Worm (Caenorhabditis elegans) whole organism, L3 larva: ENCODE data around the gene best-2.

ENCODE experiments used
- R02D3.7 ChIP-seq: fragments of 150-350 bp; optimal IDR thresholded peaks from 2 replicates; lab custom pipeline; 2014; ENCODE audit warnings: missing biosample characterization, missing genetic modification characterization
- ZK546.5 ChIP-seq: sonication (generic microtip); optimal IDR thresholded peaks from 2 replicates; lab custom pipeline; 2017; ENCODE audit warnings: missing biosample characterization, missing genetic modification characterization
- aly-2 ChIP-seq: fragments of 150-350 bp; optimal IDR thresholded peaks from 2 replicates; lab custom pipeline; 2014; ENCODE audit warnings: missing biosample characterization, missing genetic modification characterization
- ceh-16 ChIP-seq: sonication (generic microtip); optimal IDR thresholded peaks from 2 replicates; lab custom pipeline; 2017; ENCODE audit warnings: missing biosample characterization, missing genetic modification characterization
- ceh-28 ChIP-seq: fragments of 150-350 bp; optimal IDR thresholded peaks from 2 replicates; lab custom pipeline; 2014; ENCODE audit warnings: missing biosample characterization, missing genetic modification reagents, missing genetic modification characterization
- daf-12 ChIP-seq: fragments of 150-350 bp; optimal IDR thresholded peaks from 2 replicates; lab custom pipeline; 2014; ENCODE audit warnings: missing biosample characterization, missing genetic modification reagents, missing genetic modification characterization
- egl-27 ChIP-seq: sonication (generic microtip); optimal IDR thresholded peaks from 4 replicates; lab custom pipeline; 2017; ENCODE audit warnings: missing biosample characterization, missing genetic modification reagents, missing genetic modification characterization
- egl-5 ChIP-seq: fragments of 150-350 bp; optimal IDR thresholded peaks from 2 replicates; lab custom pipeline; 2017; ENCODE audit warnings: missing biosample characterization, missing genetic modification reagents, missing genetic modification characterization, inconsistent platforms
- elt-3 ChIP-seq, 3 experiments: fragments of 150-350 bp in 1 of 3; sonication (generic microtip) in 2 of 3; optimal IDR thresholded peaks; 2 replicates in 2 of 3; 4 replicates in 1 of 3; lab custom pipeline; 2014 to 2017; ENCODE audit warnings: missing biosample characterization in 3 of 3, missing genetic modification characterization in 3 of 3
- fkh-10 ChIP-seq: sonication (generic microtip); optimal IDR thresholded peaks from 2 replicates; lab custom pipeline; 2017; ENCODE audit warnings: missing biosample characterization, missing genetic modification reagents, missing genetic modification characterization
- fkh-2 ChIP-seq: fragments of 150-350 bp; optimal IDR thresholded peaks from 2 replicates; lab custom pipeline; 2014; ENCODE audit warnings: missing biosample characterization, missing genetic modification reagents, missing genetic modification characterization
- fos-1 ChIP-seq: fragments of 150-350 bp; optimal IDR thresholded peaks from 2 replicates; lab custom pipeline; 2014; ENCODE audit warnings: missing biosample characterization, missing genetic modification characterization
- hmg-11 ChIP-seq: sonication (generic microtip); optimal IDR thresholded peaks from 2 replicates; lab custom pipeline; 2016; ENCODE audit warnings: missing genetic modification characterization, missing compliant biosample characterization
- lin-39 ChIP-seq: fragments of 150-350 bp; optimal IDR thresholded peaks from 2 replicates; lab custom pipeline; 2018; ENCODE audit warnings: missing biosample characterization, missing genetic modification reagents, missing genetic modification characterization
- mdl-1 ChIP-seq: fragments of 150-350 bp; optimal IDR thresholded peaks from 2 replicates; lab custom pipeline; 2014; ENCODE audit warnings: missing biosample characterization, missing genetic modification characterization
- mml-1 ChIP-seq: fragments of 150-350 bp; sonication (generic microtip); optimal IDR thresholded peaks from 3 replicates; lab custom pipeline; 2014; ENCODE audit warnings: missing biosample characterization, missing genetic modification characterization
- nfya-1 ChIP-seq: sonication (generic microtip); optimal IDR thresholded peaks from 2 replicates; lab custom pipeline; 2017; ENCODE audit warnings: missing genetic modification characterization, mild to moderate bottlenecking, missing compliant biosample characterization, antibody characterized with exemption, moderate library complexity; ENCODE audit not compliant: insufficient read depth
- nhr-23 ChIP-seq: fragments of 150-350 bp; optimal IDR thresholded peaks from 2 replicates; lab custom pipeline; 2014; ENCODE audit warnings: missing biosample characterization, missing genetic modification reagents, missing genetic modification characterization
- nhr-237 ChIP-seq: fragments of 150-350 bp; optimal IDR thresholded peaks from 2 replicates; lab custom pipeline; 2014; ENCODE audit warnings: missing biosample characterization, missing genetic modification characterization
- nhr-25 ChIP-seq: sonication (generic microtip); optimal IDR thresholded peaks from 2 replicates; lab custom pipeline; 2017; ENCODE audit warnings: missing biosample characterization, missing genetic modification characterization
- nhr-28 ChIP-seq: fragments of 150-350 bp; optimal IDR thresholded peaks from 2 replicates; lab custom pipeline; 2014; ENCODE audit warnings: missing biosample characterization, missing genetic modification characterization
- nhr-43 ChIP-seq: sonication (generic microtip); optimal IDR thresholded peaks from 2 replicates; lab custom pipeline; 2016; ENCODE audit warnings: mild to moderate bottlenecking, missing genetic modification characterization, missing compliant biosample characterization; ENCODE audit not compliant: poor library complexity, severe bottlenecking
- nhr-67 ChIP-seq: fragments of 150-350 bp; optimal IDR thresholded peaks from 2 replicates; lab custom pipeline; 2014; ENCODE audit warnings: missing biosample characterization, missing genetic modification characterization
- nhr-76 ChIP-seq: fragments of 150-350 bp; sonication (generic microtip); optimal IDR thresholded peaks from 5 replicates; lab custom pipeline; 2014; ENCODE audit warnings: missing biosample characterization, missing genetic modification characterization
- pha-4 ChIP-seq: fragments of 150-350 bp; optimal IDR thresholded peaks from 2 replicates; lab custom pipeline; 2014; ENCODE audit warnings: missing biosample characterization, missing genetic modification reagents, missing genetic modification characterization
- sea-2 ChIP-seq: fragments of 150-350 bp; sonication (generic microtip); optimal IDR thresholded peaks from 4 replicates; lab custom pipeline; 2014; ENCODE audit warnings: missing biosample characterization, missing genetic modification reagents, missing genetic modification characterization
- snpc-4 ChIP-seq: fragments of 150-350 bp; optimal IDR thresholded peaks from 2 replicates; lab custom pipeline; 2014; ENCODE audit warnings: missing biosample characterization, missing genetic modification characterization
- tbx-2 ChIP-seq: sonication (generic microtip); optimal IDR thresholded peaks from 2 replicates; lab custom pipeline; 2016; ENCODE audit warnings: mild to moderate bottlenecking, missing genetic modification characterization, missing compliant biosample characterization
- unc-62 ChIP-seq: fragments of 150-350 bp; sonication (generic microtip); optimal IDR thresholded peaks from 4 replicates; lab custom pipeline; 2014; ENCODE audit warnings: missing biosample characterization, missing genetic modification reagents, missing genetic modification characterization
- zag-1 ChIP-seq: fragments of 150-350 bp; optimal IDR thresholded peaks from 2 replicates; lab custom pipeline; 2014; ENCODE audit warnings: missing biosample characterization, missing genetic modification characterization
- ztf-11 ChIP-seq: fragments of 150-350 bp; optimal IDR thresholded peaks from 2 replicates; lab custom pipeline; 2014; ENCODE audit warnings: missing biosample characterization, missing genetic modification characterization
- ztf-4 ChIP-seq: fragments of 150-350 bp; optimal IDR thresholded peaks from 2 replicates; lab custom pipeline; 2014; ENCODE audit warnings: missing biosample characterization, missing genetic modification characterization

The best-2 gene

DNA sequence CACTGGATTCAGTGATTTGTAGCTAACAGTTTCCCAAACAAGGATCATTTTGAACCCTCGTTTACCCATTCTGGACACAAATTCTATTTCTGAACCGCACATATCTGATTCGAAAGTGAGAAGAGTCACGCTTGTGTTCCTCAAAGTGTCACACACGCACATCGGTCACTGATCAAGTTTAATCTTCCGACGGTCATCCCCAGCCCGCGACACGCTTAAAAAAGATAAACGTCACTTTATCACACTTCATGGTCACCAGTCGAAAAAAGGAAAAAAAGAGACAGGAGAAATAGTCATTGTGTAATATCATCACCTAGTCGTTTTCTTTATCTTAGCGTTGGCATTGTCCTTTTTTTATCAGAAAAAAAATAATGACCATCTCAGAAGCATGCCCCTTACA is 35.2 kb downstream of the best-2 start:
- TF ChIP-seq nhr-23 (tag; lab: Kevin White, UChicago) (peak; percentile 39), nhr-43 (tag; lab: Kevin White, UChicago) (peak; percentile 91), zag-1 (tag; lab: Kevin White, UChicago) (no peak), sea-2 (GFP tag; lab: Kevin White, UChicago) (no peak), egl-5 (tag; lab: Kevin White, UChicago) (no peak), nhr-25 (tag; lab: Kevin White, UChicago) (peak; percentile 81)

ce11 chrIV:13076620-13077019 is 36.3 kb downstream of the best-2 start, which contains the start of gene C39E9.7:
TSS of gene C39E9.7 (minus strand) at chrIV:13076720.
- no peak for TF ChIP-seq fkh-10 (GFP tag; lab: Kevin White, UChicago)
- TF ChIP-seq elt-3 (tag; optimal IDR thresholded peaks at IDR 0.05; lab: Kevin White, UChicago) = no peak
- TF ChIP-seq egl-27 (tag; lab: Kevin White, UChicago) = no peak
- TF ChIP-seq fos-1 (tag; lab: Kevin White, UChicago) = no peak
- TF ChIP-seq nhr-28 (tag; lab: Kevin White, UChicago) = no peak
- TF ChIP-seq mdl-1 (tag; lab: Kevin White, UChicago) = no peak

- TF ChIP-seq nhr-25 (tag; lab: Kevin White, UChicago) = peak; percentile 17
- TF ChIP-seq nhr-43 (tag; lab: Kevin White, UChicago) = peak; percentile 63
- TF ChIP-seq nhr-23 (tag; lab: Kevin White, UChicago) = peak; percentile 51
- TF ChIP-seq R02D3.7 (tag; lab: Kevin White, UChicago) = no peak
- TF ChIP-seq nhr-28 (tag; lab: Kevin White, UChicago) = no peak
- TF ChIP-seq elt-3 (tag; optimal IDR thresholded peaks at IDR 0.05; lab: Kevin White, UChicago) = peak in 2 of 3 experiments; percentile 43 to 47
These were observed 37.1 kb downstream of the best-2 start for ce11 chrIV:13075625-13076252.

- TF ChIP-seq pha-4 = no peak
- TF ChIP-seq ceh-16 = no peak
- no peak for TF ChIP-seq mml-1 (tag; lab: Kevin White, UChicago)
- no peak for TF ChIP-seq snpc-4 (tag; lab: Kevin White, UChicago)
- no peak for TF ChIP-seq nhr-67 (tag; lab: Kevin White, UChicago)
- TF ChIP-seq sea-2 (GFP tag; lab: Kevin White, UChicago) = no peak
- no peak for TF ChIP-seq nhr-237 (tag; lab: Kevin White, UChicago)
- TF ChIP-seq ceh-28 (tag; lab: Kevin White, UChicago) = no peak
- TF ChIP-seq nhr-43 (tag; lab: Kevin White, UChicago) = no peak
- no peak for TF ChIP-seq nhr-28 (tag; lab: Kevin White, UChicago)
- no peak for TF ChIP-seq unc-62 (GFP tag; lab: Kevin White, UChicago)
- TF ChIP-seq fkh-2 (tag; lab: Kevin White, UChicago) = no peak
- no peak for TF ChIP-seq fos-1 (tag; lab: Kevin White, UChicago)
- TF ChIP-seq tbx-2 (tag; lab: Kevin White, UChicago) = no peak
- TF ChIP-seq nhr-76 (tag; lab: Kevin White, UChicago) = no peak
- no peak for TF ChIP-seq hmg-11 (tag; lab: Kevin White, UChicago)
These were observed 41.4 kb downstream of the best-2 start, which contains the start of gene scl-8 for ce11 chrIV:13071445-13071844. TSS of gene scl-8 (plus strand) at chrIV:13071745.

DNA sequence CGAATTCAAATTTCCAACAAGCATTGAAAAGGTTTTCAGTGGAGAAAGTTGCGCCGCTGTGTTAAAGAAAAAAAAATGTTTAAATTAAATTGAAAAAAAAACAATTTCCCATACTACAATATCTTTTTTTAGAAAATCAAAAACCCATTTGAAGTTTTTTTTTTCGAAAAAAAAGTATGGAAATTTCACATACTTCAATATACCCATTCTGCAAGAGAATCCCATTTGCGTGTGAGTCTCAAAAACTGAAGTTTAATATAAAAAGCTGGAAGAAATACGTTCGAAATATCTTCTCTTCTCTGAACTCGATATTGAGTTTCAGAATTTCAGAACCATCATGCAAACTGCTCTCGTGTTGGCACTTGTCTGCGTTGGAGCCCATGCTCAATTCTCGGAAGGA is 42.7 kb downstream of the best-2 start, which contains the start of gene scl-7:
scl-7 (plus strand) TSS at position 301 of the 400 bp plus-strand sequence.
- no peak for TF ChIP-seq zag-1 (tag; lab: Kevin White, UChicago)
- no peak for TF ChIP-seq ztf-11 (tag; lab: Kevin White, UChicago)
- no peak for TF ChIP-seq ztf-4 (tag; lab: Kevin White, UChicago)
- no peak for TF ChIP-seq daf-12
- TF ChIP-seq ZK546.5 (tag; lab: Kevin White, UChicago) = no peak
- TF ChIP-seq aly-2 (tag; lab: Kevin White, UChicago) = no peak
- no peak for TF ChIP-seq fos-1 (tag; lab: Kevin White, UChicago)
- TF ChIP-seq tbx-2 (tag; lab: Kevin White, UChicago) = no peak
- TF ChIP-seq nhr-237 (tag; lab: Kevin White, UChicago) = no peak
- TF ChIP-seq lin-39 (tag; lab: Kevin White, UChicago) = no peak
- TF ChIP-seq nfya-1 (tag; lab: Kevin White, UChicago) = no peak
- TF ChIP-seq, all 47 proteins: peak for 0
